Fruit fly (Drosophila melanogaster) whole organism, embryonic: Measurements from ENCODE around the gene Tsp5D.

ENCODE experiments used
- BEAF-32 ChIP-seq: fragments of 200-800 bp; sonication (Bioruptor generic); optimal IDR thresholded peaks from 3 replicates; lab custom pipeline; 2017; ENCODE audit warnings: missing biosample characterization, missing genetic modification characterization, mild to moderate bottlenecking, moderate library complexity, missing genetic modification reagents
- Bdp1 ChIP-seq: fragments of 200-800 bp; sonication (Bioruptor generic); optimal IDR thresholded peaks from 3 replicates; lab custom pipeline; 2016; ENCODE audit warnings: missing biosample characterization, missing genetic modification characterization
- CG10321 ChIP-seq: fragments of 200-800 bp; sonication (Bioruptor generic); IDR thresholded peaks from 2 replicates; pipeline ENCODE4 v1.3.6; 2022; ENCODE audit warnings: missing biosample characterization, missing genetic modification characterization
- CG10431 ChIP-seq: fragments of 200-800 bp; sonication (Bioruptor generic); optimal IDR thresholded peaks from 3 replicates; lab custom pipeline; 2018; ENCODE audit warnings: missing biosample characterization, mild to moderate bottlenecking, missing genetic modification characterization
- CG11456 ChIP-seq: fragments of 200-800 bp; sonication (Bioruptor generic); IDR thresholded peaks from 3 replicates; pipeline ENCODE4 v1.3.6; 2022; ENCODE audit warnings: missing biosample characterization, missing genetic modification characterization
- CG11695 ChIP-seq: fragments of 200-800 bp; sonication (Bioruptor generic); IDR thresholded peaks from 3 replicates; pipeline ENCODE4 v1.3.6; 2022; ENCODE audit warnings: missing biosample characterization, missing genetic modification characterization
- CG13624 ChIP-seq: fragments of 200-800 bp; sonication (Bioruptor generic); optimal IDR thresholded peaks from 2 replicates; lab custom pipeline; 2016; ENCODE audit warnings: missing biosample characterization, missing genetic modification characterization
- CG1602 ChIP-seq: fragments of 200-800 bp; sonication (Bioruptor generic); optimal IDR thresholded peaks from 3 replicates; lab custom pipeline; 2016; ENCODE audit warnings: missing biosample characterization, missing genetic modification characterization
- CG2129 ChIP-seq: fragments of 200-800 bp; sonication (Bioruptor generic); IDR thresholded peaks from 2 replicates; pipeline ENCODE4 v1.3.6; 2022; ENCODE audit warnings: missing biosample characterization, missing genetic modification characterization; ENCODE audit not compliant: partially characterized antibody
- CG2889 ChIP-seq: fragments of 200-800 bp; sonication (Bioruptor generic); IDR thresholded peaks from 3 replicates; pipeline ENCODE4 v1.3.6; 2022; ENCODE audit warnings: missing biosample characterization, missing genetic modification characterization
- CG32532 ChIP-seq: fragments of 200-800 bp; sonication (Bioruptor generic); IDR thresholded peaks from 2 replicates; pipeline ENCODE4 v1.3.6; 2022; ENCODE audit warnings: missing biosample characterization, missing genetic modification characterization
- CG34376 ChIP-seq: fragments of 200-800 bp; sonication (Bioruptor generic); optimal IDR thresholded peaks from 2 replicates; lab custom pipeline; 2018; ENCODE audit warnings: missing biosample characterization, mild to moderate bottlenecking, missing genetic modification characterization
- CG43689 ChIP-seq: fragments of 200-800 bp; sonication (Bioruptor generic); IDR thresholded peaks from 2 replicates; pipeline ENCODE4 v1.3.6; 2022; ENCODE audit warnings: missing biosample characterization, missing genetic modification characterization
- CG5245 ChIP-seq: fragments of 200-800 bp; sonication (Bioruptor generic); optimal IDR thresholded peaks from 3 replicates; lab custom pipeline; 2016; ENCODE audit warnings: missing biosample characterization, missing genetic modification characterization
- CG7357 ChIP-seq: fragments of 200-800 bp; sonication (Bioruptor generic); IDR thresholded peaks from 3 replicates; pipeline ENCODE4 v1.3.6; 2022; ENCODE audit warnings: missing biosample characterization, missing genetic modification characterization
- CG9797 ChIP-seq: fragments of 200-800 bp; sonication (Bioruptor generic); optimal IDR thresholded peaks from 3 replicates; lab custom pipeline; 2018; ENCODE audit warnings: missing biosample characterization, mild to moderate bottlenecking, missing genetic modification characterization
- CG9817 ChIP-seq: fragments of 200-800 bp; sonication (Bioruptor generic); optimal IDR thresholded peaks from 2 replicates; lab custom pipeline; 2018; ENCODE audit warnings: missing biosample characterization, mild to moderate bottlenecking, missing genetic modification characterization, moderate library complexity
- CG9932 ChIP-seq: fragments of 200-800 bp; sonication (Bioruptor generic); IDR thresholded peaks from 2 replicates; pipeline ENCODE4 v1.3.6; 2022; ENCODE audit warnings: missing biosample characterization, missing genetic modification characterization
- Dp ChIP-seq: fragments of 200-800 bp; sonication (Bioruptor generic); optimal IDR thresholded peaks from 2 replicates; lab custom pipeline; 2018; ENCODE audit warnings: missing biosample characterization, mild to moderate bottlenecking, missing genetic modification characterization, moderate library complexity
- Hmx ChIP-seq: fragments of 200-800 bp; sonication (Bioruptor generic); optimal IDR thresholded peaks from 2 replicates; lab custom pipeline; 2016; ENCODE audit warnings: missing biosample characterization, missing genetic modification characterization
- Hr78 ChIP-seq, 2 experiments: fragments of 200-800 bp in 1 of 2; fragments of >200 bp in 1 of 2; sonication (Bioruptor generic) in 1 of 2; optimal IDR thresholded peaks; 2 replicates each; lab custom pipeline; 2017 to 2019; ENCODE audit warnings: missing biosample characterization in 2 of 2, missing genetic modification characterization in 2 of 2, mild to moderate bottlenecking in 1 of 2, moderate library complexity in 1 of 2
- Lim3 ChIP-seq: fragments of 200-800 bp; sonication (Bioruptor generic); IDR thresholded peaks from 2 replicates; pipeline ENCODE4 v1.3.6; 2022; ENCODE audit warnings: missing biosample characterization, missing genetic modification characterization
- Med ChIP-seq: fragments of 200-800 bp; sonication (Bioruptor generic); peaks from one replicate; lab custom pipeline; 2016; ENCODE audit warnings: missing biosample characterization, missing genetic modification characterization, mild to moderate bottlenecking, inconsistent platforms, moderate library complexity
- Myb ChIP-seq: fragments of 200-800 bp; sonication (Bioruptor generic); optimal IDR thresholded peaks from 2 replicates; lab custom pipeline; 2016; ENCODE audit warnings: missing biosample characterization, missing genetic modification characterization
- Sox100B ChIP-seq: fragments of 200-800 bp; sonication (Bioruptor generic); optimal IDR thresholded peaks from 3 replicates; lab custom pipeline; 2018; ENCODE audit warnings: missing biosample characterization, mild to moderate bottlenecking, missing genetic modification characterization
- Ssrp ChIP-seq: fragments of 200-800 bp; sonication (Bioruptor generic); optimal IDR thresholded peaks from 2 replicates; lab custom pipeline; 2018; ENCODE audit warnings: missing biosample characterization, mild to moderate bottlenecking, missing genetic modification characterization, moderate library complexity
- abd-A ChIP-seq: fragments of 200-800 bp; sonication (Bioruptor generic); optimal IDR thresholded peaks from 3 replicates; lab custom pipeline; 2019; ENCODE audit warnings: missing biosample characterization, mild to moderate bottlenecking, missing genetic modification characterization, moderate library complexity
- ap ChIP-seq: fragments of 200-800 bp; sonication (Bioruptor generic); IDR thresholded peaks from 2 replicates; pipeline ENCODE4 v1.3.6; 2022; ENCODE audit warnings: missing biosample characterization, missing genetic modification characterization
- ci ChIP-seq: fragments of 200-800 bp; sonication (Bioruptor generic); IDR thresholded peaks from 3 replicates; pipeline ENCODE4 v1.3.6; 2022; ENCODE audit warnings: missing biosample characterization, missing genetic modification characterization
- croc ChIP-seq: fragments of 200-800 bp; sonication (Bioruptor generic); conservative IDR thresholded peaks from 3 replicates; pipeline ENCODE4 v1.3.6; 2022; ENCODE audit warnings: missing biosample characterization, missing genetic modification characterization
- crp ChIP-seq, 2 experiments: fragments of 200-800 bp; sonication (Bioruptor generic); optimal IDR thresholded peaks; 2 replicates in 1 of 2; 3 replicates in 1 of 2; lab custom pipeline; 2017; ENCODE audit warnings: missing biosample characterization in 2 of 2, missing genetic modification characterization in 2 of 2, mild to moderate bottlenecking in 1 of 2, moderate library complexity in 1 of 2
- danr ChIP-seq: fragments of 200-800 bp; sonication (Bioruptor generic); IDR thresholded peaks from 2 replicates; pipeline ENCODE4 v1.3.6; 2022; ENCODE audit warnings: missing biosample characterization, missing genetic modification characterization
- emc ChIP-seq: fragments of 200-800 bp; sonication (Bioruptor generic); optimal IDR thresholded peaks from 2 replicates; lab custom pipeline; 2016; ENCODE audit warnings: missing biosample characterization, missing genetic modification characterization
- exex ChIP-seq: fragments of 200-800 bp; sonication (Bioruptor generic); optimal IDR thresholded peaks from 4 replicates; lab custom pipeline; 2018; ENCODE audit warnings: missing biosample characterization, mild to moderate bottlenecking, missing genetic modification characterization, moderate library complexity
- gro ChIP-seq: fragments of 200-800 bp; sonication (Bioruptor generic); optimal IDR thresholded peaks from 2 replicates; lab custom pipeline; 2016; ENCODE audit warnings: missing biosample characterization, missing genetic modification characterization
- ind ChIP-seq: fragments of 200-800 bp; sonication (Bioruptor generic); optimal IDR thresholded peaks from 3 replicates; lab custom pipeline; 2016; ENCODE audit warnings: missing biosample characterization, missing genetic modification characterization
- insv ChIP-seq, 2 experiments: fragments of 200-800 bp; sonication (Bioruptor generic); optimal IDR thresholded peaks; 3 replicates each; lab custom pipeline; 2016 to 2018; ENCODE audit warnings: missing biosample characterization in 2 of 2, missing genetic modification characterization in 2 of 2
- inv ChIP-seq: fragments of 200-800 bp; sonication (Bioruptor generic); IDR thresholded peaks from 2 replicates; pipeline ENCODE4 v1.3.6; 2022; ENCODE audit warnings: missing biosample characterization, missing genetic modification characterization; ENCODE audit not compliant: partially characterized antibody
- lab ChIP-seq: fragments of 200-800 bp; sonication (Bioruptor generic); optimal IDR thresholded peaks from 3 replicates; lab custom pipeline; 2017; ENCODE audit warnings: missing biosample characterization, missing genetic modification characterization, mild to moderate bottlenecking, moderate library complexity, missing genetic modification reagents
- lov ChIP-seq, 2 experiments: fragments of 200-800 bp in 1 of 2; fragments of >200 bp in 1 of 2; sonication (Bioruptor generic) in 1 of 2; IDR thresholded peaks in 1 of 2; optimal IDR thresholded peaks in 1 of 2; 2 replicates in 1 of 2; 3 replicates in 1 of 2; pipeline versions ENCODE4 v1.3.6 to Lab custom; 2017 to 2022; ENCODE audit warnings: missing biosample characterization in 1 of 2, missing genetic modification characterization in 1 of 2
- mirr ChIP-seq: fragments of 200-800 bp; sonication (Bioruptor generic); optimal IDR thresholded peaks from 3 replicates; lab custom pipeline; 2018; ENCODE audit warnings: missing biosample characterization, mild to moderate bottlenecking, missing genetic modification characterization
- nerfin-2 ChIP-seq: fragments of 200-800 bp; sonication (Bioruptor generic); IDR thresholded peaks from 2 replicates; pipeline ENCODE4 v1.3.6; 2022; ENCODE audit warnings: missing biosample characterization, missing genetic modification characterization; ENCODE audit not compliant: partially characterized antibody
- phol ChIP-seq: fragments of 200-800 bp; sonication (Bioruptor generic); optimal IDR thresholded peaks from 3 replicates; lab custom pipeline; 2018; ENCODE audit warnings: missing biosample characterization, mild to moderate bottlenecking, missing genetic modification characterization, moderate library complexity
- pzg ChIP-seq: fragments of 200-800 bp; sonication (Bioruptor generic); optimal IDR thresholded peaks from 3 replicates; lab custom pipeline; 2018; ENCODE audit warnings: missing biosample characterization, mild to moderate bottlenecking, missing genetic modification characterization, moderate library complexity
- scrt ChIP-seq: fragments of 200-800 bp; sonication (Bioruptor generic); optimal IDR thresholded peaks from 2 replicates; lab custom pipeline; 2018; ENCODE audit warnings: missing biosample characterization, mild to moderate bottlenecking, missing genetic modification characterization, moderate library complexity
- trem ChIP-seq: fragments of 200-800 bp; optimal IDR thresholded peaks from 3 replicates; lab custom pipeline; 2019; ENCODE audit warnings: missing biosample characterization, mild to moderate bottlenecking, missing genetic modification characterization, moderate library complexity
- ttk ChIP-seq: fragments of 200-800 bp; sonication (Bioruptor generic); IDR thresholded peaks from 2 replicates; pipeline ENCODE4 v2.1.2; 2022; ENCODE audit warnings: missing biosample characterization, missing genetic modification characterization
- tx ChIP-seq: fragments of 200-800 bp; sonication (Bioruptor generic); optimal IDR thresholded peaks from 2 replicates; lab custom pipeline; 2016; ENCODE audit warnings: missing biosample characterization, missing genetic modification characterization
- wek ChIP-seq: fragments of 200-800 bp; sonication (Bioruptor generic); optimal IDR thresholded peaks from 3 replicates; lab custom pipeline; 2018; ENCODE audit warnings: missing biosample characterization, mild to moderate bottlenecking, missing genetic modification characterization, moderate library complexity

Gene Tsp5D

DNA sequence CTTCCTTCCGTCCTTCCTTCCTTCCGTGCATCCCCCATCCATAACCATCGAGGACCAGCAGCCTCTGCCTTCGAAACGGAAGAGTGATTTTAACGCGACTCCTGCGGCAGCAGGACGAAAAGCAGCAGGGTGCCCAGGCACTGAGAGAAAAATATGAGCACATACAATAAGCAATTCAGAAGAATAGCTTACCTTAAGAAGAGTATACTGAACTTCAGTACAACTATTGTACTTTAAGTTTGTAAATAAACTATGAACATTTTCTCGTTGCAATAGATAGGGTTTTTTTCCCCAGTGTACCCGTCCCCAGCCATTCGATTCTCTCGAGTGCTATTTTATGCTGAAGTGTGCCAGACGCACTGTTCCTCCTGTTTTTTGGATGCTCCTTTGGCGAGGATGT, 43.0 kb downstream of the Tsp5D start (continued):
- TF ChIP-seq emc (peak; percentile 17), phol (tag; lab: Kevin White, UChicago) (peak; percentile 83), nerfin-2 (GFP tag; lab: Robert Waterston, UW) (no peak), Dp (no peak), CG10321 (no peak), CG5245 (peak; percentile 77), CG43689 (GFP tag; lab: Robert Waterston, UW) (peak; percentile 56; the same call in 1 of the 2 replicates), CG34376 (peak; percentile 38), ttk (GFP tag; lab: Robert Waterston, UW) (peak; percentile 70), CG11456 (GFP tag; lab: Robert Waterston, UW) (peak; percentile 77), trem (tag; lab: Kevin White, UChicago) (peak; percentile 71), pzg (GFP tag; lab: Kevin White, UChicago) (no peak), gro (GFP tag; lab: Kevin White, UChicago) (peak; percentile 51), CG32532 (peak; percentile 73), lov (optimal IDR thresholded peaks at IDR 0.05; lab: Kevin White, UChicago) (no peak), lov (GFP tag; IDR thresholded peaks at IDR 0.05; lab: Robert Waterston, UW) (peak; percentile 77; the same call in 2 of the 3 replicates), scrt (GFP tag; lab: Kevin White, UChicago) (peak; percentile 74), Med (GFP tag; lab: Kevin White, UChicago) (peak; percentile 92), croc (peak; percentile 77), CG1602 (GFP tag; lab: Kevin White, UChicago) (peak; percentile 77), CG9797 (GFP tag; lab: Kevin White, UChicago) (no peak), exex (no peak), CG9932 (GFP tag; lab: Robert Waterston, UW) (peak; percentile 47), danr (GFP tag; lab: Robert Waterston, UW) (peak; percentile 50; the same call in 1 of the 2 replicates), Bdp1 (GFP tag; lab: Kevin White, UChicago) (peak; percentile 56), insv (GFP tag; optimal IDR thresholded peaks at IDR 0.05; lab: Kevin White, UChicago) (no peak), abd-A (tag; lab: Kevin White, UChicago) (peak; percentile 61), mirr (GFP tag; lab: Kevin White, UChicago) (peak; percentile 9), CG11695 (GFP tag; lab: Robert Waterston, UW) (peak; percentile 66; the same call in 2 of the 3 replicates), BEAF-32 (GFP tag; lab: Kevin White, UChicago) (no peak), Sox100B (GFP tag; lab: Kevin White, UChicago) (peak; percentile 72), lab (GFP tag; lab: Kevin White, UChicago) (peak; percentile 86), CG10431 (peak; percentile 50), Hr78 (GFP tag; optimal IDR thresholded peaks at IDR 0.05; lab: Kevin White, UChicago) (peak in 1 of 2 experiments; percentile 33), crp (GFP tag; optimal IDR thresholded peaks at IDR 0.05; lab: Kevin White, UChicago) (peak in 1 of 2 experiments; percentile 8), Lim3 (0 out of 2 replicates have a peak, but pooled peaks have one; percentile 29), ind (peak; percentile 67), CG9817 (tag; lab: Kevin White, UChicago) (peak; percentile 68), ci (peak; percentile 92), ap (peak; percentile 51; the same call in 1 of the 2 replicates), Myb (peak; percentile 63), CG7357 (GFP tag; lab: Robert Waterston, UW) (no peak), CG2889 (GFP tag; lab: Robert Waterston, UW) (0 out of 3 replicates have a peak, but pooled peaks have one; percentile 39), tx (peak; percentile 67), wek (GFP tag; lab: Kevin White, UChicago) (peak; percentile 62), Hmx (GFP tag; lab: Kevin White, UChicago) (no peak), inv (GFP tag; lab: Robert Waterston, UW) (no peak), CG2129 (GFP tag; lab: Robert Waterston, UW) (no peak), Ssrp (tag; lab: Kevin White, UChicago) (peak; percentile 75), CG13624 (GFP tag; lab: Kevin White, UChicago) (peak; percentile 65)
